Fruit fly (Drosophila melanogaster) Kc167 (cell line): ENCODE data around the gene CG11037.

ENCODE experiments used
- Myc ChIP-seq: fragments of >200 bp; optimal IDR thresholded peaks from 2 replicates; lab custom pipeline; 2017; ENCODE audit warnings: missing external identifiers
- Sin3A ChIP-seq: fragments of >200 bp; optimal IDR thresholded peaks from 2 replicates; lab custom pipeline; 2018; ENCODE audit warnings: missing external identifiers
- h ChIP-seq: fragments of >200 bp; optimal IDR thresholded peaks from 3 replicates; lab custom pipeline; 2018; ENCODE audit warnings: missing external identifiers
- insv ChIP-seq: fragments of >200 bp; optimal IDR thresholded peaks from 3 replicates; lab custom pipeline; 2018; ENCODE audit warnings: missing external identifiers
- psq ChIP-seq: fragments of >200 bp; optimal IDR thresholded peaks from 2 replicates; lab custom pipeline; 2017; ENCODE audit warnings: missing external identifiers
- ttk ChIP-seq: sonication (Bioruptor generic); optimal IDR thresholded peaks from 2 replicates; lab custom pipeline; 2017; ENCODE audit warnings: missing external identifiers

Gene CG11037

DNA sequence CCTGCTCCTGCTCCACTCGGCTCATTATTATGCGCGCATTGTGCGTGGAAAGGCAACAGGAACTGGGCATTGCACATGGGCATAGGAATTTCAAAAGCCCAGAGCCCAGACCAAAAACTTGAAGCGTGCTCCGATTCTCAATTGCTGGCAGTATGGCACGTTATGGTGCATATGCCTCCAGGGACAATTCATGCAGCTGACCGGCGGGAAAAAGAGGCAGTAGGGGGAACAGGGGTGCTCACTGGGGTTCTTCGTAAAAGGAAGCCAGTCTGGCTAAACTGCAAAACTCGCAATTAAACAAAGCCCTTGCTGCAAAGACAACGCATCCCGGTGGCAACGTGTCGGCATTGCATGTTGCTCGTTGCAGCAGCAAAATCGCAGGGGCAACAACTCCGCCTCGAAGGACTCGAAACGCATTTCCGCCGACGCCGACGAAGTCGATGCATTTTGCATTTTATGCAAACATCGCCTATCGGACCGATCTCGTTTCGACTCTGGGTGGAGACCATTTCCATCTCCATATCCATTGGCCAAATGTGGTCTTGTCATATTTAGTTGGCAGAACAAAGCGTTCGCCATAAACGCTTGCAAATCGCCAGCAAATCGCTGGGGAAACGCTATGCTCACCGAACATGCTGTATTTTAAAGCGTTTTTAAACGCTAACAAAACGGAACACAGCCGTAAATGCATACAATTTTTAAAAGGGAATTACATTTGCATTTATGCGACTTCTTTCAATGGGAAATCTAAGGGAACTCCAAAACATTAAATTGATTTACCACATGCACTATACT, 23.4 kb upstream of the CG11037 start:
- no peak for TF ChIP-seq Myc (lab: Kevin White, UChicago)
- TF ChIP-seq Sin3A, result no peak
- TF ChIP-seq psq (lab: Kevin White, UChicago), result no peak
- no peak for TF ChIP-seq ttk (lab: Kevin White, UChicago)
- TF ChIP-seq h (lab: Kevin White, UChicago), result no peak
- TF ChIP-seq insv (lab: Kevin White, UChicago), result no peak

DNA sequence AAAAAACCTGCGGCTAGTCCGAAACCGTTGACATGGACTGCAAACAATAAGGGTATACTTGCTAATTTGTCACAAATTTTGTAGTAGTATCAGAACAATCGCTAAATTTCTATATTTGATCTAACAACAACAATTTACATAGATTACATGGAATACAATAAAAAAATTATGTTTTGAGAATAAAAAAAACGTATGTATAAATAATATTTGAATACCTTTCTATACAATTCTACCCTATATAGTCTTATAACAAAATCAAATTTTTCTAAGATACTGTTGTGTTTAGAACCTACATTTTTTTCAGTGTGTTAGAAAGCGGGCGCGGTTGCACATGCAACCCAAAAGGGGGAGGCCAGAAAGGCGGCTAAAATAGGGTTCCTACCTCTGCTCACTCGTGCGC, 22.1 kb upstream of the CG11037 start:
- no peak for TF ChIP-seq ttk (lab: Kevin White, UChicago)
- TF ChIP-seq Myc (lab: Kevin White, UChicago), result no peak
- TF ChIP-seq h (lab: Kevin White, UChicago), result no peak

dm6 chr3L:20982544-20982943, 21.4 kb upstream of the CG11037 start:
- TF ChIP-seq ttk (lab: Kevin White, UChicago), result no peak
- no peak for TF ChIP-seq Myc (lab: Kevin White, UChicago)
- no peak for TF ChIP-seq h (lab: Kevin White, UChicago)
- no peak for TF ChIP-seq insv (lab: Kevin White, UChicago)
- no peak for TF ChIP-seq psq (lab: Kevin White, UChicago)
- no peak for TF ChIP-seq Sin3A

DNA sequence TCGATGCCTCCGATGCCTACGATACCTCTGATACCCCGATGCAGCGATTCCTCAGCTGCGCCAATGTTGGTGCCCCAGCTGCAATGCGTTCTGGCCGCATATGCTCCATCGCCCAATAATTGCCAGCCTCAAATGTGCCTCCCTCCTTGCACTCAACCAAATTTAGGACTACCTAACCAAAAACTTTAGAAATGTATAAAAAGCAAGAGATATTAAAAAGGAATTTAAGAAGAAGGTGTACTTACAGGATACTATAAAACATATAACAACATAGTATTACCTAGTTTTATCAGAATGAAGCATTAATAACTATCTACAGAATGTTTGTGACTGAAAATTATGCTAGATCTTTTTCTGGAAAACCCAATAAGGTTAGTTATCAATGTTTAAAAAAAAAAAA, 20.5 kb upstream of the CG11037 start:
- TF ChIP-seq h (lab: Kevin White, UChicago) (no peak), Sin3A (no peak), Myc (lab: Kevin White, UChicago) (no peak), psq (lab: Kevin White, UChicago) (no peak), ttk (lab: Kevin White, UChicago) (no peak), insv (lab: Kevin White, UChicago) (no peak)

DNA sequence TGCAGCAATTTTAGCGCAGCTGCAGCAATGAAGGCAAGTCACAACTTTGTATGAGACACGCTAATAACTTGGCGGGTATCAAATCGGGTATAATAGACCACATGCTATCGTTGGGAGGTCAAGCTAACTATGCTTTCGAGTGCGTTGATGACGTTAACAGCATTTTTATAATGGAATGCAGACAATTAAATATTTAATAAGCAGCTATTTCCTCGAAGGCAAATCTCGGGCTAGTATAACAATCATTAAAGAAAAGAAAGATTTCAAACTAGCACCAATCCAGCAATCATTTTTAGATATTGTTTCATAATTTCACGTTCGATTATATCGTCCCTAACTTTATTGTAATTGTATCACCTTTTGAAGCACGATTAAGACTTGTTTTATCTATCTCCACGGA, 19.3 kb upstream of the CG11037 start:
- TF ChIP-seq h (lab: Kevin White, UChicago) (no peak), Myc (lab: Kevin White, UChicago) (no peak), ttk (lab: Kevin White, UChicago) (no peak), Sin3A (no peak), insv (lab: Kevin White, UChicago) (no peak), psq (lab: Kevin White, UChicago) (no peak)

- TF ChIP-seq psq (lab: Kevin White, UChicago) (no peak), ttk (lab: Kevin White, UChicago) (no peak), Sin3A (no peak), insv (lab: Kevin White, UChicago) (no peak), h (lab: Kevin White, UChicago) (no peak), Myc (lab: Kevin White, UChicago) (no peak)
These were observed 16.0 kb upstream of the CG11037 start for dm6 chr3L:20976967-20977720.

DNA sequence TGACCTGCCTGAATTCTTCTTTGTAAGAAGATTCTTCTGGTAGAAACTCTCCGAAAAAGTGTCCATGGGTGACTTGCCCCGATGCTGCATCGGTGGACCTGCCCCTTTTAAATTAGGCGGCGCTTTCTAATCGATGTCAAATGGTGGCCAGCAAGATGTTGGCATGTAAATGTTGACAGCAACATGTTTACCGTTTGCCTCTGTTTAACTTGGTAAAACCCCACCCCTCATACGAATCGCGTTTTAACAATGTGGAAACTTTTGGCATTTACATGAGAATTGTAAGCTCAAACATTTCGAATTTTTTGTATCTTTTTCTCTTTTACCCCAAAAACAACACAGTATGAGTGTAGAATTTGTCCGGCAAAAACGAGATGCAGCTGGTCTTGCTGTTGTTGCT, 15.2 kb upstream of the CG11037 start:
- TF ChIP-seq h (lab: Kevin White, UChicago) (no peak), Sin3A (no peak), insv (lab: Kevin White, UChicago) (no peak), ttk (lab: Kevin White, UChicago) (no peak), Myc (lab: Kevin White, UChicago) (no peak), psq (lab: Kevin White, UChicago) (no peak)

- TF ChIP-seq insv (lab: Kevin White, UChicago) (no peak), Myc (lab: Kevin White, UChicago) (no peak), ttk (lab: Kevin White, UChicago) (no peak), Sin3A (no peak), psq (lab: Kevin White, UChicago) (no peak), h (lab: Kevin White, UChicago) (no peak)
These were observed 13.4 kb upstream of the CG11037 start, which contains the start of gene CG33286 for dm6 chr3L:20974600-20974999. Gene CG33286, minus strand, starts transcription at chr3L:20974700.

DNA sequence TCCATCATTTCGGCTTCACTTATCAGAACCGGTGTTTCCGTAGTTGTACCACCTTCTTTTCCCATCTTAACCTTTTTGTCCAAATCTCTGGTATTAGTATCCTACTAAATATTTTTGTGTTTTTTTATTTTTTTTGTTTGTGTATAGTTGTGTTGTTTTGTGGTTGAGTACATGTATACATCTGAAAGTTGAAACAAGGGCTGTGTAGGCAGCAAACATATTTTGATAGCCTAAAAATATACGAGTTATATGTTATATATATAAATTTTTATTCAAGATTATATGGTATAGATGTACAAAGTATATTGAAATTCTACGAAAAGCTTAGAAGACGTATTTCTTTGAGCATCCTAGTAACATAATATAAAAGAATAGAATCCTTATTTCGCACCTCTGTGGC, 9.4 kb upstream of the CG11037 start, which contains the start of gene CG33287:
TSS of gene CG33287 (minus strand) at position 101 of the 400 bp plus-strand sequence.
- TF ChIP-seq ttk (lab: Kevin White, UChicago) (no peak), Sin3A (no peak), h (lab: Kevin White, UChicago) (no peak), Myc (lab: Kevin White, UChicago) (no peak), psq (lab: Kevin White, UChicago) (no peak), insv (lab: Kevin White, UChicago) (no peak)

dm6 chr3L:20966662-20967061, 5.5 kb upstream of the CG11037 start, which contains the start of gene CG12983:
Gene CG12983, minus strand, starts transcription at chr3L:20966762.
- TF ChIP-seq ttk (lab: Kevin White, UChicago) (no peak), Myc (lab: Kevin White, UChicago) (no peak), psq (lab: Kevin White, UChicago) (no peak), Sin3A (no peak), h (lab: Kevin White, UChicago) (no peak), insv (lab: Kevin White, UChicago) (no peak)

- TF ChIP-seq Sin3A, result no peak
- TF ChIP-seq ttk (lab: Kevin White, UChicago), result no peak
- TF ChIP-seq Myc (lab: Kevin White, UChicago), result no peak
- no peak for TF ChIP-seq insv (lab: Kevin White, UChicago)
- TF ChIP-seq psq (lab: Kevin White, UChicago), result no peak
These were observed 1.3 kb upstream of the CG11037 start, which contains the start of gene CG10587 for dm6 chr3L:20962455-20962854. Gene CG10587, minus strand, starts transcription at chr3L:20962555.
